Fruit fly (Drosophila melanogaster): ENCODE results near the gene Jhbp2.

The Jhbp2 gene

dm6 chr3R:4960107-4960506, 1.0 kb downstream of the Jhbp2 start:
- TF ChIP-seq pan (optimal IDR thresholded peaks at IDR 0.05), result no peak
- TF ChIP-seq CG8478 (optimal IDR thresholded peaks at IDR 0.05), result no peak
- TF ChIP-seq psq (optimal IDR thresholded peaks at IDR 0.05), result no peak
- no peak for TF ChIP-seq Dll (optimal IDR thresholded peaks at IDR 0.05)

dm6 chr3R:4957812-4958211, 3.3 kb downstream of the Jhbp2 start:
- TF ChIP-seq Dll (optimal IDR thresholded peaks at IDR 0.05), result no peak
- no peak for TF ChIP-seq EcR (GFP tag; optimal IDR thresholded peaks at IDR 0.05)
- no peak for TF ChIP-seq pan (optimal IDR thresholded peaks at IDR 0.05)
- TF ChIP-seq CG8478 (optimal IDR thresholded peaks at IDR 0.05), result no peak
- no peak for TF ChIP-seq psq (optimal IDR thresholded peaks at IDR 0.05)
- no peak for TF ChIP-seq usp (GFP tag; optimal IDR thresholded peaks at IDR 0.05)

DNA sequence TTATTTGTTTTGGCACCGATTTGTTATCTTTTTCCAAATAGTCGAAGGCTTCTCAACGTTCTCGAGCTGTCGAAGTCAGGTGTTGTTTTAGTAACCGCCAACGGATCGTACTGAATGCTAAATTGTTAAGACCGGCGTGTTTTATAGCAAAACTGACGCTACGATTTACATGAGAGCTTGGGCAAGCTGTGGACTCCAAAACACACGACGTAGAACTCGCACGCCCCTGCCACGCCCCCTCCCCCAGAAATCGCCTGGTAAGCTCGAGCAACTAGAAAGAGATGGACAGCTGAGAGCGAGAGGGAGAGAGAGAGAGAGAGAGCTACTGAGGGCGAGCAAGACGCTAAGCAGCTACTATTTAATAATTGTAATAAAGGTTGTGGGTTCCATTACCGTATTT, 6.0 kb downstream of the Jhbp2 start, which contains the start of gene Jhbp3:
Gene Jhbp3 (minus strand): TSS at position 101 of the 400 bp plus-strand sequence.
- TF ChIP-seq EcR (GFP tag; optimal IDR thresholded peaks at IDR 0.05) (no peak), psq (optimal IDR thresholded peaks at IDR 0.05) (no peak), pan (optimal IDR thresholded peaks at IDR 0.05) (no peak)

DNA sequence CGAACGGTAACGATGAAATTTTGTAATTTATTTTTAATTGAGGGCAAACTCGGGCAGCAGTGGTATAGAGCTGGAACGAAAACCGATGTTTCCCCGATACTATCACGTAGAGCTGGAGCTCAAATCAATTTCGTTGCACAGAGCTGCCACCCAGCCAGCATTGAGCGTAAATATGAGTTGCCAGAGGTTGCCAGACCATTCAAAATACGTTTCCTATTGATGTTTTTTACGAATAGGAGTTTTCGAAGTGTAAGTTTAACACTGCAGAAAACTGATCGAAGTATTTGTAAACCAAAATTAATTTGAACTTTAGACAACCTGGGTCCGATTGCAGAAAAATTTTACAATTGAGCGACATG, 8.6 kb downstream of the Jhbp2 start, which contains the start of gene Ubc6:
Gene Ubc6 (minus strand): TSS at position 112 of the 359 bp plus-strand sequence.
- peak in 1 of 2 experiments; percentile 28 for TF ChIP-seq EcR (GFP tag; optimal IDR thresholded peaks at IDR 0.05)
- no peak for TF ChIP-seq psq (optimal IDR thresholded peaks at IDR 0.05)
- no peak for TF ChIP-seq Dll (optimal IDR thresholded peaks at IDR 0.05)

DNA sequence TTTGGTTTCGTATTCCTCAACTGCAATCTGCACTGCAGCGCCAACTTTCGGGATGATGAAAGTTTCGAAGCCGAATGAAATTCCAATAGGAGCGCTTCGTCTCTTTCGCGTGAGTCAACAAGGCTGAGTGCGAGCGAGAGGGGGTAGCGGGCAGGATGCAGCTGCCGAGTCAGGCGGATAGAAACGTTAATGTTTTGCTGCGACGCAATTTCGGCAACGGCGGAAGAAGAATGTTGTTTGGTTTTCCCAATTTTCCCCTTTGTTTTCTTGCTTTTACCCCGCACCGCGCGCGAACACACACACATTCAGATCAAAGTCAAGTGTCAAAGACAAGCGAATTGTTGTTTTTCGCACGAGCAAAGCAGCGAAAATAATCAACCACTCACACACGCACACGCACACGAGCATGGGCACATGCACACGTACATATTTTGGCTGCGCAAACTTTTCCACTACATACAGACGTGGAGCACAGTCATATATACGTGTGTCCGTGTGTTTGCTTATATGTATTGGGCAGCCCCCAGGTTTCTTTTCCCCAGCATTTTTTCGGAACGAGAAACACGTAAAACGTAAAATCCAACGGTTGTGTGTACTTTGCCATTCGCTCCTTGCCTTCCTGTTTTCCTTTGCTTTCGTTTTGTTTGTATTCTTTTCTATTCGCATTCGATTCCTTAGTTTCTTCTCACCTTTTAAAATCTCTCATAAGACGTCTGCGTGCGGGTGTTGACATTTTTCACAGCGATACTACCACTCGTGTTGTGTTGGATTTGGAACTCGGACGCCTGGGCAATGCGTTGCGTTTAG, 9.2 kb downstream of the Jhbp2 start:
- TF ChIP-seq CG8478 (optimal IDR thresholded peaks at IDR 0.05) (peak; percentile 4), Dll (optimal IDR thresholded peaks at IDR 0.05) (no peak), usp (GFP tag; optimal IDR thresholded peaks at IDR 0.05) (no peak), EcR (GFP tag; optimal IDR thresholded peaks at IDR 0.05) (no peak), pan (optimal IDR thresholded peaks at IDR 0.05) (no peak), psq (optimal IDR thresholded peaks at IDR 0.05) (no peak)

DNA sequence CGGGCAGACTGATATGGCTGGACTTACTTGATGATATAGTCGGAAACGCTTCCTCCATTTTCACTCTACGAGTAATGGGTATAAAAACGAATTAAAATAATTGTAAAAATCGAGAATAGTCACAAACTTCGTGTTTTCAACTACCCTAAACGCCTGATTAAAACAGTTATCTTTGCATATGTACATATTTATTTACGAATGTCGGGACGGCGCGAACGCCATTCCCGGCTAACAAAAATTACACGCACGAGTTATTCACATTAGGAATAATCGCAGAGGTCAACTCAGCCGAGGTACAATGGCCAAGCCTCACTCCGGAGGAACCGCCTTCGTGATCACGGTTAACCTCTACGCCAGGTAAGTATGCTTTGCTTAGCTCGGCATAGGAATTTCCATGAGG, 13.4 kb downstream of the Jhbp2 start:
- TF ChIP-seq CG8478 (optimal IDR thresholded peaks at IDR 0.05), result no peak
- no peak for TF ChIP-seq pan (optimal IDR thresholded peaks at IDR 0.05)

- TF ChIP-seq EcR (GFP tag; optimal IDR thresholded peaks at IDR 0.05) (no peak), usp (GFP tag; optimal IDR thresholded peaks at IDR 0.05) (no peak), psq (optimal IDR thresholded peaks at IDR 0.05) (no peak)
Observed at dm6 chr3R:4914439-4914880, 46.7 kb downstream of the Jhbp2 start.

- TF ChIP-seq EcR (GFP tag; optimal IDR thresholded peaks at IDR 0.05), result no peak
- no peak for TF ChIP-seq pan (optimal IDR thresholded peaks at IDR 0.05)
- no peak for TF ChIP-seq usp (GFP tag; optimal IDR thresholded peaks at IDR 0.05)
- TF ChIP-seq psq (optimal IDR thresholded peaks at IDR 0.05), result no peak
- no peak for TF ChIP-seq CG8478 (optimal IDR thresholded peaks at IDR 0.05)
- no peak for TF ChIP-seq Dll (optimal IDR thresholded peaks at IDR 0.05)
Observed at dm6 chr3R:4913181-4913580, 48.0 kb downstream of the Jhbp2 start.

DNA sequence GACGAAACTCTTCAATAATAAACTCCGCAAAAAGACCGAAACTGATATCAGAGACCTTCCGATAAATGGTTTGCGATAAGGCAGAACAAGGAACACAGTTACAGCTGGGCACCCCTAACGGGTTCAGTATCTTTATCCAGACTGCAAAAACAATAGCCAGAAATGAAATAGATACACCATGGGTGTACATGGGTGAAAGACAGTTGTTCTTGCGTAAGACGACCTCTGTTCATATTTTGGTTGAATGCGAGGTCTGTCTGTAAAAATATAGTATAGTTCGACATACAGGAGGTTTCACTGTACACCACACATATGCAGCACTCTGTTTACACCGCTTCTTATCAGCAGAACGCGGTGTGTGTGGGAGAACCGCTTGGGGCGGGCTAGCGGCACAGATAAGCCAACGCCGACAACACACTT, 49.0 kb downstream of the Jhbp2 start:
- TF ChIP-seq usp (GFP tag; optimal IDR thresholded peaks at IDR 0.05) (no peak), psq (optimal IDR thresholded peaks at IDR 0.05) (no peak), CG8478 (optimal IDR thresholded peaks at IDR 0.05) (no peak), pan (optimal IDR thresholded peaks at IDR 0.05) (no peak), EcR (GFP tag; optimal IDR thresholded peaks at IDR 0.05) (no peak), Dll (optimal IDR thresholded peaks at IDR 0.05) (no peak)

DNA sequence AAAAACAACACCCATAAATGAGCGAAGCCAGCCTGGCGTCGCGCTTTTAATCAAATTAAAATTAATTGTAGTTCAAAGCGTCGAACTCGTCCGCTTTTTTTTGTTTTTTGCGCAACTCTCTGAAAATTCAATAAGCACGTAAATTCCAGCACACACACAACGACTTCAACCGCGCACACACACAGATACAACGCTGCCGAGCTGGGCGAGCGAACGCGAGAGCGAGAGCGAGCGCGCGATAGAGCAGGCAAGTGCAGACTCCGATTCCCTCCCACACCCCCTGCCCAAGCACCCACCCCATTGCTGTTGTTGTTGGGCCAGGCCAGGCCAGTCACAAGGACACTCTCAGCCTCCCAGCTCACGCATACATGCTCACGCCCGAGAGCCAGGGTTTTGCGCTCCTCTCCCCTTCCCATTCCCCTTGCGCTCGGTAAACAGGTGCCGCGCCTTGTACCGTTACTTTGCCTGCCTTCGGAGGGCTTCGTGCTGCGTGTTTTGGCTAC, 50.3 kb downstream of the Jhbp2 start:
- TF ChIP-seq usp (GFP tag; optimal IDR thresholded peaks at IDR 0.05) (no peak), CG8478 (optimal IDR thresholded peaks at IDR 0.05) (peak; percentile 29)

dm6 chr3R:4910365-4910810, 50.8 kb downstream of the Jhbp2 start, which contains the start of gene Cdep:
Gene Cdep, plus strand, starts transcription at chr3R:4910552.
- TF ChIP-seq Dll (optimal IDR thresholded peaks at IDR 0.05) (no peak), psq (optimal IDR thresholded peaks at IDR 0.05) (no peak), usp (GFP tag; optimal IDR thresholded peaks at IDR 0.05) (no peak), pan (optimal IDR thresholded peaks at IDR 0.05) (no peak), EcR (GFP tag; optimal IDR thresholded peaks at IDR 0.05) (no peak), CG8478 (optimal IDR thresholded peaks at IDR 0.05) (no peak)

Data from whole organism.